Worm (Caenorhabditis elegans) whole organism, late embryonic: ENCODE data around the gene ric-4.

Source experiments
- K02D7.2 ChIP-seq: sonication (generic microtip); optimal IDR thresholded peaks from 2 replicates; lab custom pipeline; 2017; ENCODE audit warnings: mild to moderate bottlenecking, missing genetic modification characterization, missing compliant biosample characterization
- T23F11.4 ChIP-seq: fragments of 200-800 bp; sonication (Bioruptor generic); optimal IDR thresholded peaks from 2 replicates; lab custom pipeline; 2018; ENCODE audit warnings: mild to moderate bottlenecking, missing genetic modification characterization, missing compliant biosample characterization
- ama-1 ChIP-seq: fragments of 150-350 bp; optimal IDR thresholded peaks from 2 replicates; lab custom pipeline; 2014
- che-1 ChIP-seq: sonication (generic microtip); optimal IDR thresholded peaks from 2 replicates; lab custom pipeline; 2016; ENCODE audit warnings: mild to moderate bottlenecking, missing genetic modification characterization, missing compliant biosample characterization
- dmd-4 ChIP-seq: sonication (generic microtip); optimal IDR thresholded peaks from 2 replicates; lab custom pipeline; 2016; ENCODE audit warnings: borderline replicate concordance, missing genetic modification characterization, missing compliant biosample characterization
- elt-2 ChIP-seq: sonication (generic microtip); optimal IDR thresholded peaks from 2 replicates; lab custom pipeline; 2016; ENCODE audit warnings: missing genetic modification reagents, missing genetic modification characterization, missing compliant biosample characterization
- nfya-1 ChIP-seq: sonication (generic microtip); optimal IDR thresholded peaks from 2 replicates; lab custom pipeline; 2017; ENCODE audit warnings: missing genetic modification characterization, mild to moderate bottlenecking, missing compliant biosample characterization, antibody characterized with exemption, moderate library complexity
- pax-1 ChIP-seq: fragments of 150-350 bp; optimal IDR thresholded peaks from 2 replicates; lab custom pipeline; 2014; ENCODE audit warnings: missing biosample characterization, missing genetic modification characterization
- unc-86 ChIP-seq: sonication (generic microtip); optimal IDR thresholded peaks from 2 replicates; lab custom pipeline; 2016; ENCODE audit warnings: missing genetic modification characterization, missing compliant biosample characterization

ce11 chrV:10249515-10249914, 20.6 kb downstream of the ric-4 start:
- no peak for TF ChIP-seq nfya-1 (tag; lab: Kevin White, UChicago)
- no peak for TF ChIP-seq elt-2
- no peak for TF ChIP-seq che-1
- TF ChIP-seq pax-1 (tag; lab: Kevin White, UChicago) = no peak
- TF ChIP-seq T23F11.4 = no peak
- no peak for TF ChIP-seq ama-1 (lab: Kevin White, UChicago)
- no peak for TF ChIP-seq unc-86 (tag; lab: Kevin White, UChicago)
- TF ChIP-seq K02D7.2 (tag; lab: Kevin White, UChicago) = no peak
- no peak for TF ChIP-seq dmd-4 (tag; lab: Kevin White, UChicago)
